Fruit fly (Drosophila melanogaster) whole organism, prepupa: Measurements from ENCODE around the gene CG9578.

Experiments
- CG15336 ChIP-seq: fragments of 200-800 bp; sonication (Bioruptor generic); IDR thresholded peaks from 2 replicates; pipeline ENCODE4 v1.3.6; 2022; ENCODE audit warnings: missing biosample characterization, missing genetic modification characterization
- CG6808 ChIP-seq: fragments of 200-800 bp; sonication (Bioruptor generic); optimal IDR thresholded peaks from 3 replicates; lab custom pipeline; 2017; ENCODE audit warnings: missing biosample characterization, missing genetic modification characterization, mild to moderate bottlenecking, moderate library complexity, missing genetic modification reagents
- CG7368 ChIP-seq: fragments of 200-800 bp; sonication (Bioruptor generic); optimal IDR thresholded peaks from 3 replicates; lab custom pipeline; 2016; ENCODE audit warnings: missing biosample characterization, missing genetic modification characterization
- CG8119 ChIP-seq: fragments of 200-800 bp; sonication (Bioruptor generic); IDR thresholded peaks from 3 replicates; pipeline ENCODE4 v1.3.6; 2022; ENCODE audit warnings: missing biosample characterization, missing genetic modification characterization
- CG9139 ChIP-seq: fragments of 200-800 bp; sonication (Bioruptor generic); optimal IDR thresholded peaks from 3 replicates; lab custom pipeline; 2017; ENCODE audit warnings: missing biosample characterization, mild to moderate bottlenecking, missing genetic modification characterization
- Eip75B ChIP-seq: fragments of 200-800 bp; sonication (Bioruptor generic); optimal IDR thresholded peaks from 3 replicates; lab custom pipeline; 2016; ENCODE audit warnings: missing biosample characterization, missing genetic modification characterization
- cyc ChIP-seq: fragments of 200-800 bp; sonication (Bioruptor generic); optimal IDR thresholded peaks from 3 replicates; lab custom pipeline; 2016; ENCODE audit warnings: missing biosample characterization, missing genetic modification characterization

DNA sequence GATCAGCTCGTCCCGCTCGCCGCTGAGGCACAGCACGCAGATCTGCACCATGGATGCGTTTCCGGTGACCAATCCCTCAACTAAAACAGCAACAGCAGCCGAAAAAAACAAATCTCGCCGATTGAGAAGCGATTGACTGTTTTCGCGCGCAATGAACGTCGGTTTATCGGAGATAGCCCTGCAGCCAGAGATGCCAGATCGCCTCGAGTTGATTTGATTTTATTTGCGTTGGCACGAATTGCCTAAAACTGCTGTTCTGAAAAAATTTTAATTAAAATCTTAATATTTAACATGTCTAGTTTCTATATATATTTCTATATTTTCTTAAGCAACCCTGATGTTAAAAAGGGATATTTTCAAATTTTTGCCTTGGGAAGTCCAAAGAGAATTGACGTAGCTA, 7.4 kb upstream of the CG9578 start:
- TF ChIP-seq CG15336 (GFP tag; lab: Robert Waterston, UW) (no peak), CG6808 (GFP tag; lab: Kevin White, UChicago) (no peak), CG8119 (no peak), cyc (GFP tag; lab: Kevin White, UChicago) (no peak), Eip75B (GFP tag; lab: Kevin White, UChicago) (no peak), CG9139 (GFP tag; lab: Kevin White, UChicago) (no peak), CG7368 (GFP tag; lab: Kevin White, UChicago) (no peak)
